Worm (Caenorhabditis elegans) whole organism, L4/young adult: ENCODE results near the gene col-131.

Source experiments
- dao-5 ChIP-seq: sonication (generic microtip); optimal IDR thresholded peaks from 2 replicates; lab custom pipeline; 2016; ENCODE audit warnings: missing genotype, missing genetic modification characterization, moderate library complexity, missing compliant biosample characterization
- him-1 ChIP-seq: sonication (generic microtip); optimal IDR thresholded peaks from 2 replicates; lab custom pipeline; 2016; ENCODE audit warnings: missing genotype, missing genetic modification reagents, missing genetic modification characterization, missing compliant biosample characterization

- TF ChIP-seq him-1 (tag; lab: Kevin White, UChicago) (no peak), dao-5 (tag; lab: Kevin White, UChicago) (no peak)
Observed at ce11 chrIV:13029674-13030466, 37.2 kb downstream of the col-131 start.
